Worm (Caenorhabditis elegans): ENCODE measurements around the gene C27D6.3.

C27D6.3 gene

ce11 chrII:5200205-5200604 lies 25.9 kb upstream of the C27D6.3 start:
- peak; percentile 36; the same call in 1 of the 2 replicates for TF ChIP-seq T26A8.4 (GFP tag; IDR thresholded peaks at IDR 0.05)
- 0 out of 2 replicates have a peak, but pooled peaks have one; percentile 53 for TF ChIP-seq F26F4.8 (GFP tag; conservative IDR thresholded peaks at IDR 0.05)
- peak; percentile 63 for TF ChIP-seq snpc-4 (tag; optimal IDR thresholded peaks at IDR 0.05)

ce11 chrII:5199497-5199896 lies 25.2 kb upstream of the C27D6.3 start, which contains the start of gene msp-50:
TSS of gene msp-50 (plus strand) at chrII:5199797.
- TF ChIP-seq D1046.2 (GFP tag; IDR thresholded peaks at IDR 0.05), result no peak
- TF ChIP-seq ctbp-1 (GFP tag; IDR thresholded peaks at IDR 0.05), result no peak

ce11 chrII:5195504-5195903 lies 21.2 kb upstream of the C27D6.3 start, which contains the start of gene C34F11.5:
TSS of gene C34F11.5 (plus strand) at chrII:5195804.
- no peak for TF ChIP-seq daf-12 (tag; optimal IDR thresholded peaks at IDR 0.05)
- TF ChIP-seq zfp-3 (GFP tag; conservative IDR thresholded peaks at IDR 0.05), result no peak
- TF ChIP-seq nhr-111 (GFP tag; optimal IDR thresholded peaks at IDR 0.05), result no peak
- TF ChIP-seq ces-1 (GFP tag; optimal IDR thresholded peaks at IDR 0.05), result no peak
- TF ChIP-seq daf-19 (GFP tag; conservative IDR thresholded peaks at IDR 0.05), result no peak
- TF ChIP-seq hmg-1.1 (GFP tag; IDR thresholded peaks at IDR 0.05), result no peak
- no peak for TF ChIP-seq nhr-102 (tag; optimal IDR thresholded peaks at IDR 0.05)

- TF ChIP-seq fkh-10 (GFP tag; optimal IDR thresholded peaks at IDR 0.05) (no peak), pha-4 (GFP tag; IDR thresholded peaks at IDR 0.05) (no peak), pha-4 (tag; optimal IDR thresholded peaks at IDR 0.05) (no peak), F10B5.3 (tag; optimal IDR thresholded peaks at IDR 0.05) (no peak), Y75B8A.6 (GFP tag; IDR thresholded peaks at IDR 0.05) (no peak), nhr-102 (tag; optimal IDR thresholded peaks at IDR 0.05) (no peak), lin-1 (GFP tag; IDR thresholded peaks at IDR 0.05) (no peak), ZK337.2 (GFP tag; IDR thresholded peaks at IDR 0.05) (no peak), gei-8 (GFP tag; optimal IDR thresholded peaks at IDR 0.05) (no peak), Y48G9A.11 (GFP tag; IDR thresholded peaks at IDR 0.05) (no peak), fos-1 (tag; optimal IDR thresholded peaks at IDR 0.05) (no peak), nhr-237 (tag; optimal IDR thresholded peaks at IDR 0.05) (no peak), tag-97 (GFP tag; IDR thresholded peaks at IDR 0.05) (no peak), lin-29 (GFP tag; IDR thresholded peaks at IDR 0.05) (no peak), madf-5 (GFP tag; IDR thresholded peaks at IDR 0.05) (no peak), nhr-111 (GFP tag; optimal IDR thresholded peaks at IDR 0.05) (no peak), saeg-2 (GFP tag; IDR thresholded peaks at IDR 0.05) (no peak)
Measured at ce11 chrII:5194066-5194465, 19.8 kb upstream of the C27D6.3 start, which contains the start of gene msp-49. TSS of gene msp-49 (plus strand) at chrII:5194366.

- TF ChIP-seq lin-39 (tag; optimal IDR thresholded peaks at IDR 0.05) (no peak), daf-16 (GFP tag; optimal IDR thresholded peaks at IDR 0.05) (no peak), daf-16 (tag; optimal IDR thresholded peaks at IDR 0.05) (peak; percentile 69), nhr-77 (tag; optimal IDR thresholded peaks at IDR 0.05) (peak; percentile 60), set-16 (GFP tag; IDR thresholded peaks at IDR 0.05) (no peak), dmd-6 (GFP tag; IDR thresholded peaks at IDR 0.05) (peak; percentile 65), mep-1 (tag; optimal IDR thresholded peaks at IDR 0.05) (no peak), pqm-1 (tag; optimal IDR thresholded peaks at IDR 0.05) (peak; percentile 98), ceh-32 (tag; optimal IDR thresholded peaks at IDR 0.05; ENCODE audit: poor library complexity) (no peak), egl-43 (GFP tag; IDR thresholded peaks at IDR 0.05) (no peak), sdz-12 (GFP tag; optimal IDR thresholded peaks at IDR 0.05) (no peak), nhr-28 (tag; optimal IDR thresholded peaks at IDR 0.05) (peak; percentile 81), php-3 (GFP tag; IDR thresholded peaks at IDR 0.05) (peak; percentile 47; the same call in 1 of the 2 replicates), hlh-11 (tag; optimal IDR thresholded peaks at IDR 0.05) (peak; percentile 67), dve-1 (tag; optimal IDR thresholded peaks at IDR 0.05; ENCODE audit: insufficient read depth) (peak; percentile 74), aha-1 (tag) (peak; percentile 40), jun-1 (tag; optimal IDR thresholded peaks at IDR 0.05) (peak; percentile 18)
Measured at ce11 chrII:5191766-5192165, 17.5 kb upstream of the C27D6.3 start.

All from whole organism, L4 larva.